Fruit fly (Drosophila melanogaster): ENCODE results near the gene Trmt112.

Gene Trmt112

dm6 chr3L:21202029-21202776, 14.4 kb downstream of the Trmt112 start:
- no peak for TF ChIP-seq pad (GFP tag; optimal IDR thresholded peaks at IDR 0.05)
- no peak for TF ChIP-seq CG7101 (tag; optimal IDR thresholded peaks at IDR 0.05)
- TF ChIP-seq cnc (optimal IDR thresholded peaks at IDR 0.05), result no peak
- no peak for TF ChIP-seq cic (GFP tag; optimal IDR thresholded peaks at IDR 0.05)
- TF ChIP-seq toe (GFP tag; optimal IDR thresholded peaks at IDR 0.05), result peak; percentile 39

dm6 chr3L:21201246-21201896, 15.3 kb downstream of the Trmt112 start:
- TF ChIP-seq tj (GFP tag; optimal IDR thresholded peaks at IDR 0.05) (no peak), kay (GFP tag; ENCODE audit: borderline replicate concordance) (peak; percentile 90)

- peak; percentile 48 for TF ChIP-seq CG12768 (GFP tag; optimal IDR thresholded peaks at IDR 0.05)
- no peak for TF ChIP-seq Crg-1 (GFP tag; optimal IDR thresholded peaks at IDR 0.05)
- TF ChIP-seq CG33017 (tag; optimal IDR thresholded peaks at IDR 0.05), result no peak
- no peak for TF ChIP-seq Mnt (GFP tag; optimal IDR thresholded peaks at IDR 0.05)
- no peak for TF ChIP-seq tj (GFP tag; optimal IDR thresholded peaks at IDR 0.05)
- peak; percentile 72 for TF ChIP-seq kay (GFP tag; ENCODE audit: borderline replicate concordance)
Measured at dm6 chr3L:21200587-21200986, 16.1 kb downstream of the Trmt112 start.

dm6 chr3L:21196563-21196962, 20.1 kb downstream of the Trmt112 start, which contains the start of the genes Targ3 and park:
Gene Targ3, plus strand, starts transcription at chr3L:21196831.
Gene park, minus strand, starts transcription at chr3L:21196853.
- TF ChIP-seq tj (GFP tag; optimal IDR thresholded peaks at IDR 0.05) (peak; percentile 30), pad (GFP tag; optimal IDR thresholded peaks at IDR 0.05) (peak; percentile 1), CG11617 (GFP tag; optimal IDR thresholded peaks at IDR 0.05) (peak; percentile 49), cnc (optimal IDR thresholded peaks at IDR 0.05) (no peak), CG7101 (tag; optimal IDR thresholded peaks at IDR 0.05) (peak; percentile 47), kay (GFP tag; ENCODE audit: borderline replicate concordance) (no peak), Crg-1 (GFP tag; optimal IDR thresholded peaks at IDR 0.05) (peak; percentile 82), CG5204 (GFP tag; optimal IDR thresholded peaks at IDR 0.05) (peak; percentile 59), CG1620 (GFP tag; optimal IDR thresholded peaks at IDR 0.05) (peak; percentile 85), Clk (GFP tag; optimal IDR thresholded peaks at IDR 0.05) (no peak), CG14711 (tag; optimal IDR thresholded peaks at IDR 0.05) (peak; percentile 23), CG7045 (GFP tag; optimal IDR thresholded peaks at IDR 0.05) (peak; percentile 14), CG12768 (GFP tag; optimal IDR thresholded peaks at IDR 0.05) (peak; percentile 9), toe (GFP tag; optimal IDR thresholded peaks at IDR 0.05) (peak; percentile 56), Mnt (GFP tag; optimal IDR thresholded peaks at IDR 0.05) (peak; percentile 37), CG33017 (tag; optimal IDR thresholded peaks at IDR 0.05) (peak; percentile 9), Hr96 (GFP tag; optimal IDR thresholded peaks at IDR 0.05) (peak; percentile 31), ovo (GFP tag; optimal IDR thresholded peaks at IDR 0.05) (peak; percentile 53), cic (GFP tag; optimal IDR thresholded peaks at IDR 0.05) (peak; percentile 2), bab1 (GFP tag; optimal IDR thresholded peaks at IDR 0.05) (peak; percentile 50)

- TF ChIP-seq cic (GFP tag; optimal IDR thresholded peaks at IDR 0.05) (peak; percentile 9), CG1620 (GFP tag; optimal IDR thresholded peaks at IDR 0.05) (no peak), cnc (optimal IDR thresholded peaks at IDR 0.05) (no peak), Mnt (GFP tag; optimal IDR thresholded peaks at IDR 0.05) (peak; percentile 33), CG7101 (tag; optimal IDR thresholded peaks at IDR 0.05) (no peak), Crg-1 (GFP tag; optimal IDR thresholded peaks at IDR 0.05) (no peak), Hr96 (GFP tag; optimal IDR thresholded peaks at IDR 0.05) (no peak), Clk (GFP tag; optimal IDR thresholded peaks at IDR 0.05) (no peak)
Measured at dm6 chr3L:21194392-21194925, 22.2 kb downstream of the Trmt112 start.

dm6 chr3L:21193170-21193569, 23.5 kb downstream of the Trmt112 start, which contains the start of gene CG42337:
Gene CG42337, minus strand, starts transcription at chr3L:21193363.
- TF ChIP-seq CG7101 (tag; optimal IDR thresholded peaks at IDR 0.05), result no peak
- TF ChIP-seq kay (GFP tag; ENCODE audit: borderline replicate concordance), result no peak
- no peak for TF ChIP-seq CG7045 (GFP tag; optimal IDR thresholded peaks at IDR 0.05)
- no peak for TF ChIP-seq CG1620 (GFP tag; optimal IDR thresholded peaks at IDR 0.05)
- no peak for TF ChIP-seq pad (GFP tag; optimal IDR thresholded peaks at IDR 0.05)
- TF ChIP-seq ovo (GFP tag; optimal IDR thresholded peaks at IDR 0.05), result no peak
- no peak for TF ChIP-seq CG33017 (tag; optimal IDR thresholded peaks at IDR 0.05)
- peak; percentile 43 for TF ChIP-seq Mnt (GFP tag; optimal IDR thresholded peaks at IDR 0.05)
- TF ChIP-seq cnc (optimal IDR thresholded peaks at IDR 0.05), result no peak
- no peak for TF ChIP-seq bab1 (GFP tag; optimal IDR thresholded peaks at IDR 0.05)
- no peak for TF ChIP-seq CG11617 (GFP tag; optimal IDR thresholded peaks at IDR 0.05)
- TF ChIP-seq Crg-1 (GFP tag; optimal IDR thresholded peaks at IDR 0.05), result no peak
- TF ChIP-seq CG5204 (GFP tag; optimal IDR thresholded peaks at IDR 0.05), result peak; percentile 53
- TF ChIP-seq CG14711 (tag; optimal IDR thresholded peaks at IDR 0.05), result no peak
- TF ChIP-seq tj (GFP tag; optimal IDR thresholded peaks at IDR 0.05), result no peak
- TF ChIP-seq toe (GFP tag; optimal IDR thresholded peaks at IDR 0.05), result peak; percentile 55
- peak; percentile 42 for TF ChIP-seq CG12768 (GFP tag; optimal IDR thresholded peaks at IDR 0.05)
- no peak for TF ChIP-seq Clk (GFP tag; optimal IDR thresholded peaks at IDR 0.05)
- peak; percentile 55 for TF ChIP-seq cic (GFP tag; optimal IDR thresholded peaks at IDR 0.05)
- peak; percentile 60 for TF ChIP-seq Hr96 (GFP tag; optimal IDR thresholded peaks at IDR 0.05)
